Worm (Caenorhabditis elegans): Measurements from ENCODE around the gene F52E10.2.

Gene F52E10.2

DNA sequence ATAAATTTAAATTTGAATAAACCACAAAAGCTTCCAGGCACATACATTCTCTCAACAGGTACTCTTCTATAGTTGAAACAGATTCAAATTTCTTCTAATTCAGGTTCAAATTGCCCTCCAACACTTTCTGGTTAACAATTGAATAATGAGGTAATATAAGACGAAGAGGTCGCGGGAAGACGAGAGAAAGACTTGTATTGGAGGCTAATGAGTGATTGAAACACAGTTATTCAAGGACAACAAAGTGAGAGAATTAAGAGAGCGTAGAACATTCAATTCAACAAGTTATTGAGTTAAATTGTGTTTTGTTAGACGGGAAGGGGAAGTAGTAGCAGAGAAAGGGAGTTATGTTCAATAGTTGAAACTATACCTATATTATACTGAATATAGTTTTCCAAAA lies 38.9 kb upstream of the F52E10.2 start:
- TF ChIP-seq mxl-2 (GFP tag; conservative IDR thresholded peaks at IDR 0.05) (no peak), ces-1 (GFP tag; optimal IDR thresholded peaks at IDR 0.05) (peak; percentile 48), attf-4 (tag; optimal IDR thresholded peaks at IDR 0.05) (no peak), nhr-76 (tag; optimal IDR thresholded peaks at IDR 0.05) (no peak)

DNA sequence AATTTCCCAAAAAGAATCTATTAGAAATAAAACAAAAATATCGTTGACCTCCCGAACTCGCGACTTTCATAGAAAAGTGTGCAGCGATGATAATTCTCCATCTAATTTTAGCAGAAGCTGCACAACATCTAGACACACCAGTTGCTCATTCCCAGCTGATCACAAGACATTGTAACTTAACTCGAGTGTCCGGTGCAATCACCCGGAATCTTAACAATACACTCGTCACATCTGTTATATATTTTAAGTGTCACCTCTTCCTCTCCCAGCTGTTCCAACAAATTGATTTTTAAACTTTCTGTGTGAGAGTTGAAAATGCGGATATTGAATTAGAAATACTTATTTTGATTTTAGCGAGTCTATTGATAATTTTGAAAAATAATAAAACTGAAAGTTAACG lies 38.3 kb upstream of the F52E10.2 start:
- no peak for TF ChIP-seq daf-19 (GFP tag; conservative IDR thresholded peaks at IDR 0.05)
- TF ChIP-seq jun-1 (tag; optimal IDR thresholded peaks at IDR 0.05), result no peak
- TF ChIP-seq set-16 (GFP tag; IDR thresholded peaks at IDR 0.05), result no peak
- TF ChIP-seq lim-7 (GFP tag; IDR thresholded peaks at IDR 0.05), result no peak
- no peak for TF ChIP-seq zag-1 (tag; optimal IDR thresholded peaks at IDR 0.05)
- TF ChIP-seq arid-1 (GFP tag; conservative IDR thresholded peaks at IDR 0.05), result no peak
- TF ChIP-seq zip-2 (tag; optimal IDR thresholded peaks at IDR 0.05), result no peak
- no peak for TF ChIP-seq nhr-76 (tag; optimal IDR thresholded peaks at IDR 0.05)
- no peak for TF ChIP-seq F44E2.7 (GFP tag; IDR thresholded peaks at IDR 0.05)
- no peak for TF ChIP-seq D1046.2 (GFP tag; IDR thresholded peaks at IDR 0.05)
- no peak for TF ChIP-seq cey-2 (tag; optimal IDR thresholded peaks at IDR 0.05; ENCODE audit: borderline replicate concordance, insufficient read depth)
- no peak for TF ChIP-seq ceh-28 (tag; optimal IDR thresholded peaks at IDR 0.05)
- no peak for TF ChIP-seq ztf-11 (tag; optimal IDR thresholded peaks at IDR 0.05)
- no peak for TF ChIP-seq tag-97 (GFP tag; IDR thresholded peaks at IDR 0.05)
- TF ChIP-seq spr-1 (tag; optimal IDR thresholded peaks at IDR 0.05), result no peak
- TF ChIP-seq nhr-48 (tag; optimal IDR thresholded peaks at IDR 0.05), result no peak

ce11 chrX:16318248-16318647 lies 35.2 kb upstream of the F52E10.2 start:
- TF ChIP-seq attf-4 (tag; optimal IDR thresholded peaks at IDR 0.05), result no peak
- TF ChIP-seq php-3 (GFP tag; IDR thresholded peaks at IDR 0.05), result no peak
- no peak for TF ChIP-seq lir-3 (tag; optimal IDR thresholded peaks at IDR 0.05)
- no peak for TF ChIP-seq madf-5 (GFP tag; IDR thresholded peaks at IDR 0.05)
- TF ChIP-seq Y48G9A.11 (GFP tag; IDR thresholded peaks at IDR 0.05), result no peak
- TF ChIP-seq set-16 (GFP tag; IDR thresholded peaks at IDR 0.05), result peak; percentile 85
- no peak for TF ChIP-seq saeg-2 (GFP tag; IDR thresholded peaks at IDR 0.05)
- TF ChIP-seq sdz-12 (GFP tag; optimal IDR thresholded peaks at IDR 0.05), result no peak
- TF ChIP-seq egl-43 (GFP tag; IDR thresholded peaks at IDR 0.05), result peak; percentile 64; the same call in 1 of the 2 replicates
- TF ChIP-seq nhr-25 (tag; optimal IDR thresholded peaks at IDR 0.05; ENCODE audit: borderline replicate concordance, insufficient read depth), result no peak
- TF ChIP-seq egl-27 (tag; optimal IDR thresholded peaks at IDR 0.05), result no peak
- no peak for TF ChIP-seq zfp-3 (GFP tag; conservative IDR thresholded peaks at IDR 0.05)
- no peak for TF ChIP-seq nhr-10 (tag; optimal IDR thresholded peaks at IDR 0.05)
- TF ChIP-seq zag-1 (tag; optimal IDR thresholded peaks at IDR 0.05), result no peak
- no peak for TF ChIP-seq F44E2.7 (GFP tag; IDR thresholded peaks at IDR 0.05)

DNA sequence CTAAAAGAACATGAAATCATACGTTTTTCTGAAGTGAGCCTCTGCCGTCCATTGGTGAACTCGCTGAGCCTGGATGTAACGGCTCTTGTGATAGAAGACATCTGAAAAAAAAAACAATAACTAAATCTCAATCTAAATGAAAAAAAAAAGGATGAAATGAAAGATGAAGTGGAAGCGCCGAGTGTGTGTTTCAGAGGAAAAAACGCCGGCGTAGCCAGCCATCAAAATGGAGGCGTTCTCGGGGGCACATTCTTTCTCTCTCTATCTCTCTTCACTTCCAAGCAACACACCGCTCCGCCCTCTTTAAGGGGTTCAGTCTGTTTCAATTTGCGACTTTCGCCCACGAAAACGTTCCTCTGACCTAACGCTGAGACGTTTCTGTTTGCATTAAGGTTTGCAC lies 34.6 kb upstream of the F52E10.2 start, which contains the start of gene T01B4.3:
Gene T01B4.3 (minus strand): TSS at position 101 of the 400 bp plus-strand sequence.
- TF ChIP-seq nhr-28 (tag; optimal IDR thresholded peaks at IDR 0.05), result no peak
- TF ChIP-seq nhr-237 (tag; optimal IDR thresholded peaks at IDR 0.05), result no peak
- no peak for TF ChIP-seq attf-4 (tag; optimal IDR thresholded peaks at IDR 0.05)
- TF ChIP-seq mxl-2 (GFP tag; conservative IDR thresholded peaks at IDR 0.05), result no peak
- TF ChIP-seq nhr-102 (tag; optimal IDR thresholded peaks at IDR 0.05), result no peak
- no peak for TF ChIP-seq T20F7.1 (GFP tag; optimal IDR thresholded peaks at IDR 0.05)
- no peak for TF ChIP-seq nhr-76 (tag; optimal IDR thresholded peaks at IDR 0.05)
- no peak for TF ChIP-seq rbr-2 (tag; optimal IDR thresholded peaks at IDR 0.05)
- no peak for TF ChIP-seq hlh-11 (tag; optimal IDR thresholded peaks at IDR 0.05)
- TF ChIP-seq sdz-12 (GFP tag; optimal IDR thresholded peaks at IDR 0.05), result no peak
- no peak for TF ChIP-seq lin-1 (GFP tag; IDR thresholded peaks at IDR 0.05)

Measured in whole organism, L4 larva.